Fruit fly (Drosophila melanogaster) whole organism, embryonic: ENCODE data around the gene RpL14.

Experiments
- CG14014 ChIP-seq: fragments of 200-800 bp; sonication (Bioruptor generic); IDR thresholded peaks from 2 replicates; pipeline ENCODE4 v1.3.6; 2022; ENCODE audit warnings: missing biosample characterization, missing genetic modification characterization
- CG7963 ChIP-seq: fragments of 200-800 bp; sonication (Bioruptor generic); IDR thresholded peaks from 3 replicates; pipeline ENCODE4 v1.3.6; 2022; ENCODE audit warnings: missing biosample characterization, missing genetic modification characterization; ENCODE audit not compliant: partially characterized antibody
- CG9437 ChIP-seq: fragments of 200-800 bp; sonication (Bioruptor generic); optimal IDR thresholded peaks from 2 replicates; lab custom pipeline; 2018; ENCODE audit warnings: missing biosample characterization, mild to moderate bottlenecking, missing genetic modification characterization
- Stat92E ChIP-seq, 3 experiments: fragments of >200 bp in 2 of 3; fragments of 200-800 bp in 1 of 3; sonication (Bioruptor generic) in 1 of 3; optimal IDR thresholded peaks; 2 replicates each; lab custom pipeline; 2017 to 2019; ENCODE audit warnings: missing biosample characterization in 3 of 3, missing genetic modification characterization in 3 of 3, mild to moderate bottlenecking in 1 of 3, moderate library complexity in 1 of 3
- tll ChIP-seq, 2 experiments: fragments of 200-800 bp in 1 of 2; fragments of >200 bp in 1 of 2; sonication (Bioruptor generic) in 1 of 2; optimal IDR thresholded peaks; 2 replicates each; lab custom pipeline; 2017 to 2019; ENCODE audit warnings: missing biosample characterization in 2 of 2, missing genetic modification characterization in 2 of 2, mild to moderate bottlenecking in 1 of 2, moderate library complexity in 1 of 2
- trh ChIP-seq: fragments of 200-800 bp; sonication (Bioruptor generic); optimal IDR thresholded peaks from 2 replicates; lab custom pipeline; 2016; ENCODE audit warnings: missing biosample characterization, missing genetic modification characterization

DNA sequence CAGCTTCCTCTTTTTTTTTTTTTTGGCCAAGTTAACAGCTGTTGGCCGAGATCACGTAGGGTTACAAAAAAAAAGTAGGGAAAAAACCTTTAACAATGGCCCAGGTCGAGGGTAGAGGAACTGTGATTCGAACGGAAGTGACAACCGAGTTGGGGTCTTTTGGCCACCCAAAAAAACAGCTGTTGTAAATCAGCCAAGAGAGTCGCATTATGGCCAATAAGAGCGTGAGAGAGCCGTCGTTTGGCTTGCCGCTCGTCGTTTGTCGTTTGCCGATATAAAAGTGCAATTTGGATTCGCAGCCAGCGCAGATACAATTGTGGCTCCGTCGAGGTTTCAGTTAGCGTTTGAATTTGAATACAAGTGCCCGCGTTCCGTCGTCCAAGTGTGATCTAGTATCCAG, 39.3 kb downstream of the RpL14 start, which contains the start of gene Cpr66D:
- TF ChIP-seq Stat92E (GFP tag; optimal IDR thresholded peaks at IDR 0.05; lab: Kevin White, UChicago) (no peak), tll (GFP tag; optimal IDR thresholded peaks at IDR 0.05; lab: Kevin White, UChicago) (no peak), CG7963 (GFP tag; lab: Robert Waterston, UW) (no peak), trh (GFP tag; lab: Kevin White, UChicago) (no peak), CG9437 (GFP tag; lab: Kevin White, UChicago) (no peak), CG14014 (GFP tag; lab: Robert Waterston, UW) (no peak)
